Worm (Caenorhabditis elegans) whole organism, late embryonic: ENCODE results near the gene ZK250.14.

Experiments
- ama-1 ChIP-seq: fragments of 150-350 bp; optimal IDR thresholded peaks from 2 replicates; lab custom pipeline; 2014
- dve-1 ChIP-seq: sonication (generic microtip); optimal IDR thresholded peaks from 2 replicates; lab custom pipeline; 2017; ENCODE audit warnings: antibody characterized with exemption, mild to moderate bottlenecking, missing genetic modification characterization, missing compliant biosample characterization
- fkh-10 ChIP-seq: fragments of 150-350 bp; optimal IDR thresholded peaks from 2 replicates; lab custom pipeline; 2014; ENCODE audit warnings: missing biosample characterization, missing genetic modification reagents, missing genetic modification characterization
- fkh-6 ChIP-seq: sonication (generic microtip); optimal IDR thresholded peaks from 2 replicates; lab custom pipeline; 2016; ENCODE audit warnings: missing genetic modification characterization, missing compliant biosample characterization
- hlh-15 ChIP-seq: sonication (generic microtip); optimal IDR thresholded peaks from 2 replicates; lab custom pipeline; 2016; ENCODE audit warnings: missing genetic modification characterization, missing compliant biosample characterization
- mec-3 ChIP-seq: sonication (generic microtip); optimal IDR thresholded peaks from 2 replicates; lab custom pipeline; 2016; ENCODE audit warnings: borderline replicate concordance, missing genetic modification characterization, missing compliant biosample characterization
- rnt-1 ChIP-seq: sonication (generic microtip); optimal IDR thresholded peaks from 2 replicates; lab custom pipeline; 2016; ENCODE audit warnings: missing genetic modification characterization, missing compliant biosample characterization
- sox-4 ChIP-seq: sonication (generic microtip); optimal IDR thresholded peaks from 2 replicates; lab custom pipeline; 2017; ENCODE audit warnings: mild to moderate bottlenecking, missing genetic modification characterization, inconsistent platforms, missing compliant biosample characterization
- syd-9 ChIP-seq: sonication (generic microtip); optimal IDR thresholded peaks from 2 replicates; lab custom pipeline; 2016; ENCODE audit warnings: mild to moderate bottlenecking, missing genetic modification characterization, moderate library complexity, missing compliant biosample characterization

DNA sequence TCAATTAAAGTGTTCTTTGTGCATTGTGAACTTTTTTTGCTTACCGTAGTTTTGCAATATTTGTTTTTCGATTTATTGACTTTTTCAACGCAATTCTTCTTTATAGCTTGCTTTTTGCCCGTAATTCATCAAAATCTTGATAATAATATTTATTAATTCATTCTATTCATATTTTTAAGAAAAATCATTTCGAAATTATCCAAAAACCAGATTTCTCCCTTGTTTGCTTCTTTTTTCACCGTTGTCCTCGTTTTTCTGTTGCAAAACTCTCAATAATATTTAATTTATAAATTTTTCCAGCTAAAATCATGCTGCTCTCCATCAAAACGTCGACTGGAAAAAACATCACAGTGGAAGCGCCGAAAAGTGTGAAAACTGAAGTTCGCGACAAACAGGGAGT, 20.5 kb downstream of the ZK250.14 start, which contains the start of gene F52C6.3:
- no peak for TF ChIP-seq fkh-10
- no peak for TF ChIP-seq syd-9
- TF ChIP-seq ama-1 (lab: Kevin White, UChicago) = no peak
- no peak for TF ChIP-seq mec-3
- no peak for TF ChIP-seq rnt-1
- no peak for TF ChIP-seq hlh-15 (tag; lab: Kevin White, UChicago)
- TF ChIP-seq fkh-6 (tag; lab: Kevin White, UChicago) = no peak
- TF ChIP-seq sox-4 = no peak
- TF ChIP-seq dve-1 (tag; lab: Kevin White, UChicago) = no peak
